Fruit fly (Drosophila melanogaster): ENCODE data around the gene CG42714.
A peak's percentile ranks its signal among the peaks of the same experiment; 100 is the strongest.

Gene CG42714

dm6 chr3L:6220187-6220586, 13.7 kb downstream of the CG42714 start, which contains the start of gene CG33946 (continued):
- TF ChIP-seq sob (GFP tag; IDR thresholded peaks at IDR 0.05): no peak
- TF ChIP-seq Lpt (GFP tag; optimal IDR thresholded peaks at IDR 0.05): no peak
- TF ChIP-seq CG11504 (tag; optimal IDR thresholded peaks at IDR 0.05): peak; percentile 13
- TF ChIP-seq BtbVII (GFP tag; optimal IDR thresholded peaks at IDR 0.05): no peak
- TF ChIP-seq dmrt11E (tag; optimal IDR thresholded peaks at IDR 0.05): no peak
- peak; percentile 64; the same call in 1 of the 2 replicates for TF ChIP-seq ranshi (GFP tag; IDR thresholded peaks at IDR 0.05)
- no peak for TF ChIP-seq CG7357 (GFP tag; IDR thresholded peaks at IDR 0.05)
- no peak for TF ChIP-seq fu2 (GFP tag; optimal IDR thresholded peaks at IDR 0.05)
- no peak for TF ChIP-seq CG3995 (GFP tag; optimal IDR thresholded peaks at IDR 0.05)
- peak; percentile 21 for TF ChIP-seq NfI (GFP tag; optimal IDR thresholded peaks at IDR 0.05)
- TF ChIP-seq CG16815 (GFP tag; optimal IDR thresholded peaks at IDR 0.05): peak; percentile 29
- TF ChIP-seq crol (GFP tag; IDR thresholded peaks at IDR 0.05): no peak
- TF ChIP-seq Hsf (GFP tag; optimal IDR thresholded peaks at IDR 0.05): peak; percentile 25
- TF ChIP-seq grn (GFP tag; optimal IDR thresholded peaks at IDR 0.05): no peak
- peak; percentile 54 for TF ChIP-seq CG4404 (GFP tag; IDR thresholded peaks at IDR 0.05)
- TF ChIP-seq jumu (GFP tag; optimal IDR thresholded peaks at IDR 0.05): no peak
- TF ChIP-seq HLH54F (GFP tag; optimal IDR thresholded peaks at IDR 0.05): peak; percentile 4
- TF ChIP-seq gfzf (GFP tag; optimal IDR thresholded peaks at IDR 0.05): no peak
- TF ChIP-seq dpn (GFP tag; optimal IDR thresholded peaks at IDR 0.05): peak in 1 of 2 experiments; percentile 40
- TF ChIP-seq CG1647 (GFP tag; optimal IDR thresholded peaks at IDR 0.05): no peak
- no peak for TF ChIP-seq CG1792 (GFP tag; optimal IDR thresholded peaks at IDR 0.05)
- no peak for TF ChIP-seq CG15696 (tag; optimal IDR thresholded peaks at IDR 0.05)
- no peak for TF ChIP-seq aop (GFP tag; IDR thresholded peaks at IDR 0.05)
- peak; percentile 45; the same call in 2 of the 3 replicates for TF ChIP-seq ken (GFP tag; IDR thresholded peaks at IDR 0.05)
- TF ChIP-seq br (optimal IDR thresholded peaks at IDR 0.05): no peak
- no peak for TF ChIP-seq CG8924 (tag; optimal IDR thresholded peaks at IDR 0.05)
- TF ChIP-seq CG42726 (GFP tag; IDR thresholded peaks at IDR 0.05; ENCODE audit: partially characterized antibody): no peak
- TF ChIP-seq salm (tag; optimal IDR thresholded peaks at IDR 0.05): no peak
- TF ChIP-seq Elba2 (GFP tag; optimal IDR thresholded peaks at IDR 0.05): no peak
- no peak for TF ChIP-seq Nf-YC (tag; optimal IDR thresholded peaks at IDR 0.05)
- TF ChIP-seq CHES-1-like (GFP tag; optimal IDR thresholded peaks at IDR 0.05): no peak
- no peak for TF ChIP-seq NC2α (GFP tag; optimal IDR thresholded peaks at IDR 0.05)
- no peak for TF ChIP-seq grau (tag; optimal IDR thresholded peaks at IDR 0.05)
- no peak for TF ChIP-seq pan (optimal IDR thresholded peaks at IDR 0.05)
- peak in 1 of 2 experiments; percentile 55 for TF ChIP-seq pan (GFP tag; optimal IDR thresholded peaks at IDR 0.05 in 1 of 2, IDR thresholded peaks at IDR 0.05 in 1 of 2)
- TF ChIP-seq Hr78 (GFP tag; optimal IDR thresholded peaks at IDR 0.05): no peak
- TF ChIP-seq rib (GFP tag; IDR thresholded peaks at IDR 0.05): no peak
- no peak for TF ChIP-seq CrebB (tag; optimal IDR thresholded peaks at IDR 0.05)
- no peak for TF ChIP-seq CoRest (tag; optimal IDR thresholded peaks at IDR 0.05)
- no peak for TF ChIP-seq Sry-δ (GFP tag; optimal IDR thresholded peaks at IDR 0.05)
- TF ChIP-seq klu (GFP tag; IDR thresholded peaks at IDR 0.05): 0 out of 2 replicates have a peak, but pooled peaks have one; percentile 15
- TF ChIP-seq sima (GFP tag; optimal IDR thresholded peaks at IDR 0.05): no peak
- no peak for TF ChIP-seq chinmo (GFP tag; IDR thresholded peaks at IDR 0.05; ENCODE audit: partially characterized antibody)
- TF ChIP-seq zf30C (GFP tag; optimal IDR thresholded peaks at IDR 0.05): no peak
- TF ChIP-seq exex (tag; optimal IDR thresholded peaks at IDR 0.05): no peak
- no peak for TF ChIP-seq Scr (GFP tag; IDR thresholded peaks at IDR 0.05; ENCODE audit: partially characterized antibody)
- no peak for TF ChIP-seq Opbp (GFP tag; IDR thresholded peaks at IDR 0.05; ENCODE audit: partially characterized antibody)
- no peak for TF ChIP-seq BEAF-32 (GFP tag; optimal IDR thresholded peaks at IDR 0.05)
- TF ChIP-seq inv (GFP tag; IDR thresholded peaks at IDR 0.05; ENCODE audit: partially characterized antibody): no peak
- TF ChIP-seq Vsx1 (GFP tag; optimal IDR thresholded peaks at IDR 0.05): no peak
- TF ChIP-seq NFAT (GFP tag; IDR thresholded peaks at IDR 0.05): no peak
- TF ChIP-seq CG14965 (GFP tag; optimal IDR thresholded peaks at IDR 0.05; ENCODE audit: borderline replicate concordance): no peak
